Worm (Caenorhabditis elegans) whole organism, L1 larva: ENCODE measurements around the gene C28D4.7.
A peak's percentile ranks its signal among the peaks of the same experiment; 100 is the strongest.

Experiments
- C04F5.9 ChIP-seq: sonication (generic microtip); optimal IDR thresholded peaks from 2 replicates; lab custom pipeline; 2016; ENCODE audit warnings: missing genetic modification characterization, missing compliant biosample characterization
- C16A3.4 ChIP-seq: fragments of 150-350 bp; optimal IDR thresholded peaks from 2 replicates; lab custom pipeline; 2014; ENCODE audit warnings: missing biosample characterization, missing genetic modification characterization
- Y116A8C.19 ChIP-seq: sonication (generic microtip); optimal IDR thresholded peaks from 2 replicates; lab custom pipeline; 2016; ENCODE audit warnings: missing compliant biosample characterization, missing genetic modification characterization, borderline replicate concordance
- alr-1 ChIP-seq: fragments of 200-800 bp; sonication (Bioruptor generic); optimal IDR thresholded peaks from 2 replicates; lab custom pipeline; 2018; ENCODE audit warnings: borderline replicate concordance, mild to moderate bottlenecking, missing genetic modification characterization, missing compliant biosample characterization
- aly-2 ChIP-seq: fragments of 150-350 bp; optimal IDR thresholded peaks from 2 replicates; lab custom pipeline; 2014; ENCODE audit warnings: missing biosample characterization, missing genetic modification characterization
- ceh-63 ChIP-seq: fragments of 200-800 bp; sonication (Bioruptor generic); optimal IDR thresholded peaks from 2 replicates; lab custom pipeline; 2018; ENCODE audit warnings: mild to moderate bottlenecking, missing genetic modification characterization, missing compliant biosample characterization
- ceh-8 ChIP-seq: fragments of 200-800 bp; sonication (Bioruptor generic); optimal IDR thresholded peaks from 2 replicates; lab custom pipeline; 2018; ENCODE audit warnings: mild to moderate bottlenecking, missing genetic modification characterization, moderate library complexity, missing compliant biosample characterization
- ceh-82 ChIP-seq, 3 experiments: fragments of 150-350 bp in 1 of 3; sonication (generic microtip) in 2 of 3; optimal IDR thresholded peaks; 2 replicates each; lab custom pipeline; 2014 to 2017; ENCODE audit warnings: missing biosample characterization in 3 of 3, missing genetic modification characterization in 3 of 3
- ceh-90 ChIP-seq: sonication (generic microtip); optimal IDR thresholded peaks from 2 replicates; lab custom pipeline; 2016; ENCODE audit warnings: missing genetic modification characterization, missing compliant biosample characterization
- dpl-1 ChIP-seq, 3 experiments: fragments of 150-350 bp in 2 of 3; sonication (generic microtip) in 1 of 3; optimal IDR thresholded peaks; 2 replicates each; lab custom pipeline; 2014 to 2017; ENCODE audit warnings: missing biosample characterization in 3 of 3, missing genetic modification characterization in 3 of 3, missing genetic modification reagents in 3 of 3
- efl-1 ChIP-seq, 4 experiments: fragments of 150-350 bp; optimal IDR thresholded peaks in 3 of 4; peaks in 1 of 4; 1 replicate in 1 of 4; 2 replicates in 3 of 4; lab custom pipeline; 2014; ENCODE audit warnings: missing biosample characterization in 2 of 4, missing genetic modification characterization in 2 of 4, missing genetic modification reagents in 2 of 4
- efl-3 ChIP-seq: fragments of 200-800 bp; sonication (Bioruptor generic); optimal IDR thresholded peaks from 2 replicates; lab custom pipeline; 2018; ENCODE audit warnings: mild to moderate bottlenecking, missing genetic modification characterization, missing compliant biosample characterization
- elt-3 ChIP-seq, 6 experiments: fragments of 150-350 bp in 1 of 6; sonication (generic microtip); optimal IDR thresholded peaks; 2 replicates each; lab custom pipeline; 2017 to 2018; ENCODE audit warnings: missing biosample characterization in 6 of 6, missing genetic modification characterization in 6 of 6, inconsistent platforms in 1 of 6
- ets-5 ChIP-seq: fragments of 200-800 bp; sonication (Bioruptor generic); IDR thresholded peaks from 2 replicates; pipeline ENCODE4 v1.3.6; 2022; ENCODE audit warnings: missing genetic modification characterization, missing compliant biosample characterization
- fkh-4 ChIP-seq: sonication (generic microtip); optimal IDR thresholded peaks from 2 replicates; lab custom pipeline; 2016; ENCODE audit warnings: missing compliant biosample characterization, missing genetic modification characterization, borderline replicate concordance
- fkh-8 ChIP-seq: sonication (generic microtip); optimal IDR thresholded peaks from 2 replicates; lab custom pipeline; 2016; ENCODE audit warnings: mild to moderate bottlenecking, missing genetic modification characterization, missing compliant biosample characterization
- hlh-4 ChIP-seq: sonication (generic microtip); optimal IDR thresholded peaks from 2 replicates; lab custom pipeline; 2016; ENCODE audit warnings: mild to moderate bottlenecking, missing genetic modification characterization, missing compliant biosample characterization
- isw-1 ChIP-seq: fragments of 200-800 bp; sonication (Bioruptor generic); IDR thresholded peaks from 2 replicates; pipeline ENCODE4 v1.3.6; 2022; ENCODE audit warnings: missing genetic modification characterization, missing compliant biosample characterization
- jun-1 ChIP-seq: fragments of 150-350 bp; optimal IDR thresholded peaks from 2 replicates; lab custom pipeline; 2014; ENCODE audit warnings: missing biosample characterization, missing genetic modification reagents, missing genetic modification characterization
- lin-13 ChIP-seq: fragments of 150-350 bp; optimal IDR thresholded peaks from 2 replicates; lab custom pipeline; 2014; ENCODE audit warnings: missing biosample characterization, missing genetic modification reagents, missing genetic modification characterization
- lin-14 ChIP-seq: fragments of 200-800 bp; sonication (Bioruptor generic); optimal IDR thresholded peaks from 2 replicates; lab custom pipeline; 2018; ENCODE audit warnings: mild to moderate bottlenecking, missing genetic modification characterization, moderate library complexity, missing compliant biosample characterization
- lir-3 ChIP-seq: sonication (generic microtip); optimal IDR thresholded peaks from 2 replicates; lab custom pipeline; 2016; ENCODE audit warnings: mild to moderate bottlenecking, missing genetic modification characterization, moderate library complexity, missing compliant biosample characterization; ENCODE audit not compliant: poor library complexity
- lsy-2 ChIP-seq, 2 experiments: fragments of 150-350 bp; optimal IDR thresholded peaks; 2 replicates each; lab custom pipeline; 2014; ENCODE audit warnings: missing biosample characterization in 2 of 2, missing genetic modification characterization in 2 of 2
- mab-9 ChIP-seq: fragments of 200-800 bp; sonication (Bioruptor generic); IDR thresholded peaks from 2 replicates; pipeline ENCODE4 v1.3.6; 2022; ENCODE audit warnings: missing genetic modification reagents, missing genetic modification characterization, missing compliant biosample characterization
- mef-2 ChIP-seq: fragments of 150-350 bp; optimal IDR thresholded peaks from 2 replicates; lab custom pipeline; 2014; ENCODE audit warnings: missing biosample characterization, missing genetic modification characterization
- mep-1 ChIP-seq: fragments of 150-350 bp; optimal IDR thresholded peaks from 2 replicates; lab custom pipeline; 2014; ENCODE audit warnings: missing biosample characterization, missing genetic modification characterization
- nhr-11 ChIP-seq: fragments of 150-350 bp; optimal IDR thresholded peaks from 2 replicates; lab custom pipeline; 2014; ENCODE audit warnings: missing biosample characterization, missing genetic modification characterization
- nhr-19 ChIP-seq: fragments of 200-800 bp; sonication (Bioruptor generic); conservative IDR thresholded peaks from 2 replicates; pipeline ENCODE4 v1.3.6; 2022; ENCODE audit warnings: missing genetic modification characterization, missing compliant biosample characterization
- nhr-237 ChIP-seq: fragments of 150-350 bp; optimal IDR thresholded peaks from 2 replicates; lab custom pipeline; 2014; ENCODE audit warnings: missing biosample characterization, missing genetic modification characterization
- nhr-28 ChIP-seq: fragments of 150-350 bp; optimal IDR thresholded peaks from 2 replicates; lab custom pipeline; 2014; ENCODE audit warnings: missing biosample characterization, missing genetic modification characterization
- nhr-71 ChIP-seq: sonication (generic microtip); optimal IDR thresholded peaks from 2 replicates; lab custom pipeline; 2016; ENCODE audit warnings: mild to moderate bottlenecking, missing genetic modification characterization, moderate library complexity, missing compliant biosample characterization
- nhr-84 ChIP-seq: sonication (generic microtip); optimal IDR thresholded peaks from 2 replicates; lab custom pipeline; 2017; ENCODE audit warnings: missing biosample characterization, missing genetic modification characterization
- pag-3 ChIP-seq: sonication (generic microtip); optimal IDR thresholded peaks from 2 replicates; lab custom pipeline; 2017; ENCODE audit warnings: missing genetic modification characterization, mild to moderate bottlenecking, missing compliant biosample characterization, antibody characterized with exemption, borderline replicate concordance; ENCODE audit not compliant: insufficient read depth
- pax-3 ChIP-seq: fragments of 200-800 bp; sonication (Bioruptor generic); optimal IDR thresholded peaks from 2 replicates; lab custom pipeline; 2018; ENCODE audit warnings: mild to moderate bottlenecking, missing genetic modification characterization, moderate library complexity, missing compliant biosample characterization
- rnt-1 ChIP-seq: sonication (generic microtip); optimal IDR thresholded peaks from 2 replicates; lab custom pipeline; 2016; ENCODE audit warnings: mild to moderate bottlenecking, missing genetic modification characterization, moderate library complexity, missing compliant biosample characterization
- skn-1 ChIP-seq: fragments of 150-350 bp; optimal IDR thresholded peaks from 2 replicates; lab custom pipeline; 2014; ENCODE audit warnings: missing biosample characterization, missing genetic modification characterization
- snpc-4 ChIP-seq: fragments of 150-350 bp; optimal IDR thresholded peaks from 2 replicates; lab custom pipeline; 2014; ENCODE audit warnings: missing biosample characterization, missing genetic modification characterization
- snu-23 ChIP-seq: sonication (generic microtip); optimal IDR thresholded peaks from 2 replicates; lab custom pipeline; 2016; ENCODE audit warnings: missing genetic modification characterization, missing compliant biosample characterization
- sox-4 ChIP-seq: sonication (generic microtip); optimal IDR thresholded peaks from 2 replicates; lab custom pipeline; 2016; ENCODE audit warnings: missing genetic modification characterization, missing compliant biosample characterization
- swsn-7 ChIP-seq: sonication (generic microtip); optimal IDR thresholded peaks from 2 replicates; lab custom pipeline; 2016; ENCODE audit warnings: missing genetic modification characterization, missing compliant biosample characterization
- tbx-2 ChIP-seq: sonication (generic microtip); optimal IDR thresholded peaks from 2 replicates; lab custom pipeline; 2016; ENCODE audit warnings: missing genetic modification characterization, missing compliant biosample characterization
- tlp-1 ChIP-seq: fragments of 150-350 bp; optimal IDR thresholded peaks from 2 replicates; lab custom pipeline; 2014; ENCODE audit warnings: missing biosample characterization, missing genetic modification characterization
- unc-130 ChIP-seq: fragments of 150-350 bp; optimal IDR thresholded peaks from 2 replicates; lab custom pipeline; 2017; ENCODE audit warnings: missing biosample characterization, missing genetic modification characterization, inconsistent platforms
- unc-30 ChIP-seq: sonication (generic microtip); optimal IDR thresholded peaks from 2 replicates; lab custom pipeline; 2017; ENCODE audit warnings: missing biosample characterization, missing genetic modification characterization
- unc-98 ChIP-seq: fragments of 200-800 bp; sonication (Bioruptor generic); IDR thresholded peaks from 2 replicates; pipeline ENCODE4 v1.3.6; 2022; ENCODE audit warnings: missing genetic modification characterization, missing compliant biosample characterization
- zip-4 ChIP-seq: fragments of 200-800 bp; sonication (Bioruptor generic); optimal IDR thresholded peaks from 2 replicates; lab custom pipeline; 2018; ENCODE audit warnings: mild to moderate bottlenecking, missing genetic modification characterization, moderate library complexity, missing compliant biosample characterization
- ztf-11 ChIP-seq, 2 experiments: sonication (generic microtip); optimal IDR thresholded peaks; 2 replicates each; lab custom pipeline; 2016 to 2017; ENCODE audit warnings: missing genetic modification characterization in 2 of 2, missing biosample characterization in 1 of 2, missing compliant biosample characterization in 1 of 2
- ztf-4 ChIP-seq: fragments of 150-350 bp; optimal IDR thresholded peaks from 2 replicates; lab custom pipeline; 2014; ENCODE audit warnings: missing biosample characterization, missing genetic modification characterization

The C28D4.7 gene

DNA sequence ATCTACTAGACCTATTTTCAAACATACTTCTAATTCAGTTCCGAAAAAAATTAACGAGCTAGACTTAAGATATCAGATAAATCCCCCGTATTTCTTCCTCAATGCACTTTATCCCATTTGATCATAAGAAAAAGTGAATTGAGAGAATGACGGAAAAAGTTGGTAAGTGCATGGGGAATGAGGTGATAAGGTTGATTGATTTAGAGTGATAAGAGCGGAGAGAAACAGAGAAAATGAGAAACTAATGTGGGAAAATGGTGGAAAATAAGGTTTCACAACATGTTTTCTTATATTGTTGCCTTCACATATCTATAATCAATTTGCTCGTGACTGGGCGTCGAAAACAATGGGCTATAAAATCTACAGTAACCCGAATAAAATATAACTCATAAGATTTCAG lies 7.2 kb downstream of the C28D4.7 start (continued):
- TF ChIP-seq C04F5.9 (tag; lab: Kevin White, UChicago) (no peak), unc-98 (no peak), nhr-28 (tag; lab: Kevin White, UChicago) (no peak), nhr-84 (tag; lab: Kevin White, UChicago) (no peak), zip-4 (GFP tag; lab: Kevin White, UChicago) (no peak), ceh-82 (tag; optimal IDR thresholded peaks at IDR 0.05; lab: Kevin White, UChicago) (no peak), pax-3 (tag; lab: Kevin White, UChicago) (no peak), nhr-11 (tag; lab: Kevin White, UChicago) (no peak), unc-30 (tag; lab: Kevin White, UChicago) (no peak), mep-1 (tag; lab: Kevin White, UChicago) (peak; percentile 40), nhr-71 (peak; percentile 63), ets-5 (GFP tag; lab: Robert Waterston, UW) (no peak), dpl-1 (GFP tag; optimal IDR thresholded peaks at IDR 0.05; lab: Kevin White, UChicago) (no peak), elt-3 (tag; optimal IDR thresholded peaks at IDR 0.05; lab: Kevin White, UChicago) (peak in 5 of 6 experiments; percentile 28 to 82 (median 45)), hlh-4 (no peak), isw-1 (GFP tag; lab: Robert Waterston, UW) (no peak), alr-1 (no peak), efl-3 (no peak), skn-1 (tag; lab: Kevin White, UChicago) (no peak), nhr-237 (tag; lab: Kevin White, UChicago) (no peak), C16A3.4 (tag; lab: Kevin White, UChicago) (no peak), rnt-1 (tag; lab: Kevin White, UChicago) (peak; percentile 24), ceh-8 (GFP tag; lab: Kevin White, UChicago) (no peak), fkh-8 (no peak), mef-2 (tag; lab: Kevin White, UChicago) (no peak), ztf-11 (tag; optimal IDR thresholded peaks at IDR 0.05; lab: Kevin White, UChicago) (no peak)

DNA sequence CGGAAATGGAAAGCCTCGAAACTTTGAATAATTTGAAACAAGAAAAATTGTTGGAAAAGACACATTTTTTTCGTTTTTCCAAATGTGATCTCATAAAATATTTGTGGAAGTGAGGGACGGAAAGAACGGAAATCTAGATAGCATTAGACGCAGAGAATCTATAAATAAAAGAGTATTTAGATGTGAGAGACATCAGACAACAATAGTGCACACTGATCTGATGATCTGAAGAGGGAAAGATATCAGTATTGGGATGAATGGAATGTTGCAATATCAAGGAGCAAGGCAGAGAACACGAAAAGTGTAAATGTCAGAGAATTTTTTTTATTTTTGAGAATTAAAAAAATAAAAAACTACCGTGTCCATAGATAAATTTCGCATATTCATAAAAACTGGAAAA lies 8.1 kb downstream of the C28D4.7 start:
- TF ChIP-seq Y116A8C.19 (tag; lab: Kevin White, UChicago) (no peak), sox-4 (tag; lab: Kevin White, UChicago) (no peak), rnt-1 (tag; lab: Kevin White, UChicago) (peak; percentile 10), zip-4 (GFP tag; lab: Kevin White, UChicago) (no peak), jun-1 (tag; lab: Kevin White, UChicago) (no peak), nhr-71 (peak; percentile 1), unc-98 (no peak), tbx-2 (tag; lab: Kevin White, UChicago) (no peak), mab-9 (no peak), lin-14 (GFP tag; lab: Kevin White, UChicago) (peak; percentile 50), ceh-90 (tag; lab: Kevin White, UChicago) (no peak), dpl-1 (GFP tag; optimal IDR thresholded peaks at IDR 0.05; lab: Kevin White, UChicago) (no peak), C16A3.4 (tag; lab: Kevin White, UChicago) (no peak), lsy-2 (tag; optimal IDR thresholded peaks at IDR 0.05; lab: Kevin White, UChicago) (peak in 1 of 2 experiments; percentile 14), efl-3 (no peak), snpc-4 (tag; lab: Kevin White, UChicago) (no peak), mep-1 (tag; lab: Kevin White, UChicago) (peak; percentile 1), unc-130 (no peak), efl-1 (optimal IDR thresholded peaks at IDR 0.05; lab: Kevin White, UChicago) (peak in 1 of 2 experiments; percentile 17), efl-1 (GFP tag; optimal IDR thresholded peaks at IDR 0.05 in 1 of 2; lab: Kevin White, UChicago) (no peak)

DNA sequence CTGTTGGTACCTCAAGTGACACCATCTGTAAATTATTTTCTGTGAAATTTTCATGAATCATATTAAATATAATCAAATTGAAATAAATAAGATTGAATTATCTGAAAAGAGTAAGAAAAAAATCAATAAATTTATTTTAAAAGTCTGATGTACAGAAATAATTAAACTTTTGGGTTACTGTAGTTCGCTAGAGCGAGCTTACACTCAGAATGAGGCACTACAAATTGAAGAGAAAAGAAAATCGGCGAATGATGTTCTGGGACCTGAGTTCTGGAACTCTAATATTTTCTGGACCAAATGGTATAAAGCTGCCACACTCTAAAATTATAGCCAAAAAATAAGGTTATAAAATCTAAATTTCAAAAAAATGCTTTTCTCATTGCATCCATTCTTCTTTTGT lies 9.0 kb downstream of the C28D4.7 start:
- TF ChIP-seq fkh-4 (tag; lab: Kevin White, UChicago), result no peak
- no peak for TF ChIP-seq ceh-63 (GFP tag; lab: Kevin White, UChicago)
- no peak for TF ChIP-seq nhr-28 (tag; lab: Kevin White, UChicago)
- TF ChIP-seq lin-13 (GFP tag; lab: Kevin White, UChicago), result no peak
- TF ChIP-seq nhr-19, result no peak
- no peak for TF ChIP-seq ceh-82 (tag; optimal IDR thresholded peaks at IDR 0.05; lab: Kevin White, UChicago)
- no peak for TF ChIP-seq jun-1 (tag; lab: Kevin White, UChicago)
- no peak for TF ChIP-seq snu-23 (GFP tag; lab: Kevin White, UChicago)
- no peak for TF ChIP-seq hlh-4
- no peak for TF ChIP-seq alr-1
- no peak for TF ChIP-seq swsn-7 (tag; lab: Kevin White, UChicago)
- TF ChIP-seq nhr-84 (tag; lab: Kevin White, UChicago), result no peak
- TF ChIP-seq ztf-4 (tag; lab: Kevin White, UChicago), result no peak
- no peak for TF ChIP-seq pag-3 (tag; lab: Kevin White, UChicago)
- no peak for TF ChIP-seq efl-3
- TF ChIP-seq tlp-1 (tag; lab: Kevin White, UChicago), result no peak
- TF ChIP-seq aly-2 (tag; lab: Kevin White, UChicago), result no peak
- TF ChIP-seq ceh-8 (GFP tag; lab: Kevin White, UChicago), result no peak
- no peak for TF ChIP-seq lir-3 (tag; lab: Kevin White, UChicago)
